Worm (Caenorhabditis elegans) whole organism, L4/young adult: Measurements from ENCODE around the gene C04C11.25.

Experiments used
- W03F9.2 ChIP-seq: fragments of 150-350 bp; optimal IDR thresholded peaks from 2 replicates; lab custom pipeline; 2014; ENCODE audit warnings: missing biosample characterization, missing genetic modification characterization
- dao-5 ChIP-seq: sonication (generic microtip); optimal IDR thresholded peaks from 2 replicates; lab custom pipeline; 2016; ENCODE audit warnings: missing genotype, missing genetic modification characterization, moderate library complexity, missing compliant biosample characterization
- him-1 ChIP-seq: sonication (generic microtip); optimal IDR thresholded peaks from 2 replicates; lab custom pipeline; 2016; ENCODE audit warnings: missing genotype, missing genetic modification reagents, missing genetic modification characterization, missing compliant biosample characterization

- no peak for TF ChIP-seq him-1 (tag; lab: Kevin White, UChicago)
- no peak for TF ChIP-seq dao-5
- TF ChIP-seq W03F9.2 (tag; lab: Kevin White, UChicago) = no peak
Observed at ce11 chrX:14008130-14008529, 7.1 kb downstream of the C04C11.25 start.
